Worm (Caenorhabditis elegans) whole organism, L4 larva: ENCODE data around the gene clh-3.

ENCODE experiments used
- F10B5.3 ChIP-seq: sonication (generic microtip); optimal IDR thresholded peaks from 2 replicates; lab custom pipeline; 2016; ENCODE audit warnings: mild to moderate bottlenecking, missing genetic modification characterization, missing compliant biosample characterization
- F26F4.8 ChIP-seq: fragments of 200-800 bp; sonication (Bioruptor generic); conservative IDR thresholded peaks from 2 replicates; pipeline ENCODE4 v1.3.6; 2022; ENCODE audit warnings: missing genetic modification characterization, missing compliant biosample characterization
- R02D3.7 ChIP-seq: fragments of 150-350 bp; sonication (generic microtip); optimal IDR thresholded peaks from 3 replicates; lab custom pipeline; 2014; ENCODE audit warnings: missing biosample characterization, missing genetic modification characterization
- T20F7.1 ChIP-seq: fragments of 200-800 bp; sonication (Bioruptor generic); optimal IDR thresholded peaks from 2 replicates; lab custom pipeline; 2018; ENCODE audit warnings: mild to moderate bottlenecking, missing genetic modification characterization, missing compliant biosample characterization
- Y5F2A.4 ChIP-seq: fragments of 200-800 bp; sonication (Bioruptor generic); optimal IDR thresholded peaks from 2 replicates; lab custom pipeline; 2018; ENCODE audit warnings: mild to moderate bottlenecking, missing genetic modification characterization, missing compliant biosample characterization
- Y75B8A.6 ChIP-seq: fragments of 200-800 bp; sonication (Bioruptor generic); IDR thresholded peaks from 2 replicates; pipeline ENCODE4 v1.3.6; 2022; ENCODE audit warnings: missing genetic modification reagents, missing genetic modification characterization, missing compliant biosample characterization
- ZK337.2 ChIP-seq: fragments of 200-800 bp; sonication (Bioruptor generic); IDR thresholded peaks from 2 replicates; pipeline ENCODE4 v1.3.6; 2022; ENCODE audit warnings: missing genetic modification reagents, missing genetic modification characterization, missing compliant biosample characterization
- ZK546.5 ChIP-seq, 2 experiments: sonication (generic microtip); optimal IDR thresholded peaks; 2 replicates each; lab custom pipeline; 2017; ENCODE audit warnings: missing biosample characterization in 2 of 2, missing genetic modification characterization in 2 of 2
- aly-2 ChIP-seq: sonication (generic microtip); optimal IDR thresholded peaks from 2 replicates; lab custom pipeline; 2018; ENCODE audit warnings: missing biosample characterization, missing genetic modification characterization
- ama-1 ChIP-seq: fragments of 150-350 bp; optimal IDR thresholded peaks from 2 replicates; lab custom pipeline; 2014; ENCODE audit warnings: inconsistent platforms, mixed read lengths
- daf-8 ChIP-seq: fragments of 200-800 bp; sonication (Bioruptor generic); IDR thresholded peaks from 2 replicates; pipeline ENCODE4 v1.3.6; 2022; ENCODE audit warnings: missing genetic modification characterization, missing compliant biosample characterization
- dmd-6 ChIP-seq: fragments of 200-800 bp; sonication (Bioruptor generic); IDR thresholded peaks from 2 replicates; pipeline ENCODE4 v1.3.6; 2022; ENCODE audit warnings: missing genetic modification reagents, missing genetic modification characterization, missing compliant biosample characterization
- duxl-1 ChIP-seq: sonication (generic microtip); optimal IDR thresholded peaks from 2 replicates; lab custom pipeline; 2016; ENCODE audit warnings: mild to moderate bottlenecking, missing genetic modification characterization, moderate library complexity, missing compliant biosample characterization; ENCODE audit not compliant: poor library complexity
- egl-43 ChIP-seq: fragments of 200-800 bp; sonication (Bioruptor generic); IDR thresholded peaks from 2 replicates; pipeline ENCODE4 v1.3.6; 2022; ENCODE audit warnings: missing genetic modification reagents, missing genetic modification characterization, missing compliant biosample characterization
- gei-8 ChIP-seq: fragments of 200-800 bp; sonication (Bioruptor generic); optimal IDR thresholded peaks from 2 replicates; lab custom pipeline; 2018; ENCODE audit warnings: mild to moderate bottlenecking, missing genetic modification characterization, missing compliant biosample characterization
- hlh-30 ChIP-seq: sonication (generic microtip); optimal IDR thresholded peaks from 2 replicates; lab custom pipeline; 2017; ENCODE audit warnings: antibody characterized with exemption, mild to moderate bottlenecking, missing genetic modification characterization, missing compliant biosample characterization; ENCODE audit not compliant: insufficient read depth
- jun-1 ChIP-seq: fragments of 150-350 bp; optimal IDR thresholded peaks from 2 replicates; lab custom pipeline; 2014; ENCODE audit warnings: missing biosample characterization, missing genetic modification reagents, missing genetic modification characterization
- lin-15B ChIP-seq: fragments of 150-350 bp; sonication (generic microtip); optimal IDR thresholded peaks from 3 replicates; lab custom pipeline; 2014; ENCODE audit warnings: missing biosample characterization, missing genetic modification characterization
- lin-38 ChIP-seq: fragments of 200-800 bp; sonication (Bioruptor generic); IDR thresholded peaks from 2 replicates; pipeline ENCODE4 v1.3.6; 2022; ENCODE audit warnings: missing genetic modification reagents, missing genetic modification characterization, missing compliant biosample characterization
- lin-39 ChIP-seq: fragments of 150-350 bp; optimal IDR thresholded peaks from 2 replicates; lab custom pipeline; 2014; ENCODE audit warnings: missing biosample characterization, missing genetic modification reagents, missing genetic modification characterization
- lsy-2 ChIP-seq, 2 experiments: fragments of 150-350 bp in 1 of 2; sonication (generic microtip) in 1 of 2; optimal IDR thresholded peaks; 2 replicates each; lab custom pipeline; 2014 to 2017; ENCODE audit warnings: missing biosample characterization in 2 of 2, missing genetic modification characterization in 2 of 2
- madf-5 ChIP-seq, 2 experiments: fragments of 200-800 bp; sonication (Bioruptor generic); IDR thresholded peaks; 2 replicates each; pipeline ENCODE4 v1.3.6; 2022; ENCODE audit warnings: missing compliant biosample characterization in 2 of 2, missing genetic modification characterization in 2 of 2
- madf-9 ChIP-seq: fragments of 200-800 bp; sonication (Bioruptor generic); conservative IDR thresholded peaks from 2 replicates; pipeline ENCODE4 v1.3.6; 2022; ENCODE audit warnings: missing genetic modification reagents, missing genetic modification characterization, missing compliant biosample characterization
- mdl-1 ChIP-seq, 2 experiments: fragments of 150-350 bp in 1 of 2; sonication (generic microtip) in 1 of 2; optimal IDR thresholded peaks; 2 replicates each; lab custom pipeline; 2014 to 2017; ENCODE audit warnings: missing biosample characterization in 2 of 2, missing genetic modification characterization in 2 of 2
- mep-1 ChIP-seq: fragments of 150-350 bp; sonication (generic microtip); optimal IDR thresholded peaks from 3 replicates; lab custom pipeline; 2014; ENCODE audit warnings: missing biosample characterization, missing genetic modification characterization
- mxl-3 ChIP-seq: fragments of 200-800 bp; sonication (Bioruptor generic); optimal IDR thresholded peaks from 2 replicates; lab custom pipeline; 2018; ENCODE audit warnings: mild to moderate bottlenecking, missing genetic modification characterization, missing compliant biosample characterization
- nhr-237 ChIP-seq: sonication (generic microtip); optimal IDR thresholded peaks from 2 replicates; lab custom pipeline; 2017; ENCODE audit warnings: missing biosample characterization, missing genetic modification characterization
- nhr-28 ChIP-seq: fragments of 150-350 bp; optimal IDR thresholded peaks from 2 replicates; lab custom pipeline; 2014; ENCODE audit warnings: missing biosample characterization, missing genetic modification characterization
- nhr-48 ChIP-seq: sonication (generic microtip); optimal IDR thresholded peaks from 2 replicates; lab custom pipeline; 2016; ENCODE audit warnings: mild to moderate bottlenecking, missing genetic modification characterization, missing compliant biosample characterization
- php-3 ChIP-seq: fragments of 200-800 bp; sonication (Bioruptor generic); IDR thresholded peaks from 2 replicates; pipeline ENCODE4 v1.3.6; 2022; ENCODE audit warnings: missing genetic modification reagents, missing genetic modification characterization, missing compliant biosample characterization
- rbr-2 ChIP-seq: sonication (generic microtip); optimal IDR thresholded peaks from 2 replicates; lab custom pipeline; 2016; ENCODE audit warnings: missing genotype, missing genetic modification characterization, missing compliant biosample characterization
- skn-1 ChIP-seq: fragments of 150-350 bp; optimal IDR thresholded peaks from 2 replicates; lab custom pipeline; 2014; ENCODE audit warnings: missing biosample characterization, missing genetic modification characterization
- snpc-1.2 ChIP-seq: fragments of 200-800 bp; sonication (Bioruptor generic); IDR thresholded peaks from 2 replicates; pipeline ENCODE4 v1.3.6; 2022; ENCODE audit warnings: missing genetic modification reagents, missing genetic modification characterization, missing compliant biosample characterization
- snpc-4 ChIP-seq: fragments of 150-350 bp; optimal IDR thresholded peaks from 2 replicates; lab custom pipeline; 2014; ENCODE audit warnings: missing biosample characterization, missing genetic modification characterization
- tra-1 ChIP-seq: fragments of 200-800 bp; sonication (Bioruptor generic); IDR thresholded peaks from 2 replicates; pipeline ENCODE4 v1.3.6; 2022; ENCODE audit warnings: missing genetic modification reagents, missing genetic modification characterization, missing compliant biosample characterization
- unc-62 ChIP-seq, 3 experiments: fragments of 150-350 bp in 1 of 3; sonication (generic microtip); optimal IDR thresholded peaks in 2 of 3; peaks in 1 of 3; 1 replicate in 1 of 3; 2 replicates in 2 of 3; lab custom pipeline; 2014 to 2017; ENCODE audit warnings: missing biosample characterization in 3 of 3, missing genetic modification characterization in 3 of 3, missing genetic modification reagents in 3 of 3, missing genotype in 1 of 3
- vab-7 ChIP-seq: fragments of 200-800 bp; sonication (Bioruptor generic); IDR thresholded peaks from 2 replicates; pipeline ENCODE4 v1.3.6; 2022; ENCODE audit warnings: missing genetic modification reagents, missing genetic modification characterization, missing compliant biosample characterization
- zag-1 ChIP-seq: fragments of 150-350 bp; optimal IDR thresholded peaks from 2 replicates; lab custom pipeline; 2014; ENCODE audit warnings: missing biosample characterization, missing genetic modification characterization
- ztf-11 ChIP-seq: fragments of 150-350 bp; optimal IDR thresholded peaks from 2 replicates; lab custom pipeline; 2014; ENCODE audit warnings: missing biosample characterization, missing genetic modification characterization

clh-3 gene

ce11 chrII:7272513-7272912, 46.8 kb upstream of the clh-3 start (continued):
- TF ChIP-seq nhr-237 (tag; lab: Kevin White, UChicago) (no peak), lin-39 (tag; lab: Kevin White, UChicago) (no peak), F10B5.3 (tag; lab: Kevin White, UChicago) (no peak), ama-1 (lab: Kevin White, UChicago) (no peak), vab-7 (GFP tag; lab: Robert Waterston, UW) (no peak), lin-38 (GFP tag; lab: Robert Waterston, UW) (no peak), daf-8 (GFP tag; lab: Robert Waterston, UW) (no peak), nhr-48 (tag; lab: Kevin White, UChicago) (peak; percentile 58), skn-1 (tag; lab: Kevin White, UChicago) (no peak), gei-8 (GFP tag; lab: Kevin White, UChicago) (no peak), F26F4.8 (GFP tag; lab: Robert Waterston, UW) (no peak), ZK546.5 (tag; optimal IDR thresholded peaks at IDR 0.05; lab: Kevin White, UChicago) (no peak), madf-9 (GFP tag; lab: Robert Waterston, UW) (no peak), duxl-1 (tag; lab: Kevin White, UChicago) (no peak), rbr-2 (tag; lab: Kevin White, UChicago) (no peak), jun-1 (no peak), hlh-30 (tag; lab: Kevin White, UChicago) (peak; percentile 66), mxl-3 (GFP tag; lab: Kevin White, UChicago) (peak; percentile 15), ZK337.2 (no peak), php-3 (GFP tag; lab: Robert Waterston, UW) (no peak), tra-1 (no peak), aly-2 (tag; lab: Kevin White, UChicago) (no peak), Y75B8A.6 (GFP tag; lab: Robert Waterston, UW) (no peak), ztf-11 (tag; lab: Kevin White, UChicago) (no peak), snpc-1.2 (no peak), lsy-2 (tag; optimal IDR thresholded peaks at IDR 0.05; lab: Kevin White, UChicago) (no peak), Y5F2A.4 (GFP tag; lab: Kevin White, UChicago) (no peak), R02D3.7 (tag; lab: Kevin White, UChicago) (no peak), mdl-1 (tag; optimal IDR thresholded peaks at IDR 0.05; lab: Kevin White, UChicago) (peak in 1 of 2 experiments; percentile 51), snpc-4 (tag; lab: Kevin White, UChicago) (no peak), lin-15B (tag; lab: Kevin White, UChicago) (no peak), mep-1 (tag; lab: Kevin White, UChicago) (no peak), nhr-28 (tag; lab: Kevin White, UChicago) (peak; percentile 55), unc-62 (GFP tag; optimal IDR thresholded peaks at IDR 0.05 in 1 of 2; lab: Kevin White, UChicago) (peak in 1 of 2 experiments; percentile 44), unc-62 (tag; optimal IDR thresholded peaks at IDR 0.05; lab: Kevin White, UChicago) (no peak)

ce11 chrII:7269783-7270182, 44.1 kb upstream of the clh-3 start:
- no peak for TF ChIP-seq zag-1
- no peak for TF ChIP-seq mxl-3 (GFP tag; lab: Kevin White, UChicago)
- TF ChIP-seq nhr-28 (tag; lab: Kevin White, UChicago), result peak; percentile 52
- TF ChIP-seq lin-15B (tag; lab: Kevin White, UChicago), result no peak
- no peak for TF ChIP-seq egl-43
- TF ChIP-seq dmd-6 (GFP tag; lab: Robert Waterston, UW), result peak; percentile 95
- TF ChIP-seq T20F7.1 (GFP tag; lab: Kevin White, UChicago), result no peak
- TF ChIP-seq madf-5 (GFP tag; IDR thresholded peaks at IDR 0.05; lab: Robert Waterston, UW), result no peak
